Fruit fly (Drosophila melanogaster): ENCODE results near the gene CG4022.
A peak's percentile ranks its signal among the peaks of the same experiment; 100 is the strongest.

The CG4022 gene

DNA sequence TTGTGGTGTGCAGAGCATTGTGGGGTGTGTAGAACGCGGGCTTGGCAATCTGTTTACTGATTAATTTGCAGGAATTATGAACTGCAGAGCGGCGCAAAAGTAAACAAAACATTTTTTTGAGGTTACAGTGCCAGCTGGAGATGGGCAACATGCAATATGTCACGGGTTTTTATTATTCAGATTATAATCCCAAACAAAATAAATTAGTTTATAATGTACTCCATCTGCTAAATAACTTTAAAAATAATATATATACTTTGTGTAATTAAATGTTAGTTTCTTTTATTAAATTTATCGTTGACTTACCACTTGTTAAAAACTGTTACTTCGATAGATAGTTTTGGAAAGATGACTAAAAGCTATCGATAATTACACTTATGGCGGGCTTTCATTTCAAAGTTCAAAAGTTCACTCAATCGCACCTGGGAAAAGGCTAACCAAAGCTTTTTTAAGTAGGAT lies 39.7 kb downstream of the CG4022 start, which contains the start of gene Fdx1 (continued):
- no peak for TF ChIP-seq Gug (GFP tag; IDR thresholded peaks at IDR 0.05)
- no peak for TF ChIP-seq dac (GFP tag; optimal IDR thresholded peaks at IDR 0.05)
- TF ChIP-seq achi (GFP tag; optimal IDR thresholded peaks at IDR 0.05): peak; percentile 25
- peak; percentile 48 for TF ChIP-seq Sox14 (GFP tag; optimal IDR thresholded peaks at IDR 0.05)
- TF ChIP-seq CG9139 (GFP tag; optimal IDR thresholded peaks at IDR 0.05): no peak
- no peak for TF ChIP-seq fd85E (GFP tag; optimal IDR thresholded peaks at IDR 0.05)
- TF ChIP-seq CG1621 (tag; optimal IDR thresholded peaks at IDR 0.05): no peak
- no peak for TF ChIP-seq CG6854 (GFP tag; optimal IDR thresholded peaks at IDR 0.05)
- TF ChIP-seq CG4318 (GFP tag; optimal IDR thresholded peaks at IDR 0.05): no peak
- peak; percentile 30 for TF ChIP-seq Eip75B (GFP tag; optimal IDR thresholded peaks at IDR 0.05)
- peak; percentile 41 for TF ChIP-seq CG3032 (tag; optimal IDR thresholded peaks at IDR 0.05)
- TF ChIP-seq salr (GFP tag; optimal IDR thresholded peaks at IDR 0.05): no peak
- no peak for TF ChIP-seq Ets21C (GFP tag; optimal IDR thresholded peaks at IDR 0.05)
- TF ChIP-seq CG16779 (tag; optimal IDR thresholded peaks at IDR 0.05): no peak
- TF ChIP-seq Met (GFP tag; optimal IDR thresholded peaks at IDR 0.05): no peak
- TF ChIP-seq CG10631 (GFP tag; optimal IDR thresholded peaks at IDR 0.05): no peak
- no peak for TF ChIP-seq fd59A (GFP tag; optimal IDR thresholded peaks at IDR 0.05)
- TF ChIP-seq Sox102F (GFP tag; optimal IDR thresholded peaks at IDR 0.05): no peak
- TF ChIP-seq Hr38 (GFP tag; optimal IDR thresholded peaks at IDR 0.05): no peak
- no peak for TF ChIP-seq Hr4 (GFP tag; optimal IDR thresholded peaks at IDR 0.05)
- peak; percentile 33 for TF ChIP-seq topi (GFP tag; optimal IDR thresholded peaks at IDR 0.05)
- peak; percentile 26 for TF ChIP-seq cyc (GFP tag; optimal IDR thresholded peaks at IDR 0.05)
- no peak for TF ChIP-seq CG7368 (GFP tag; optimal IDR thresholded peaks at IDR 0.05)
- peak; percentile 96 for TF ChIP-seq fkh (GFP tag; optimal IDR thresholded peaks at IDR 0.05)
- no peak for TF ChIP-seq CG10669 (GFP tag; optimal IDR thresholded peaks at IDR 0.05)
- no peak for TF ChIP-seq pdm3 (GFP tag; optimal IDR thresholded peaks at IDR 0.05)
- TF ChIP-seq CG6276 (GFP tag; optimal IDR thresholded peaks at IDR 0.05): no peak
- TF ChIP-seq ss (GFP tag; optimal IDR thresholded peaks at IDR 0.05): no peak
- peak; percentile 71 for TF ChIP-seq Eip78C (GFP tag)
- TF ChIP-seq Blimp-1 (GFP tag; optimal IDR thresholded peaks at IDR 0.05): no peak
- peak; percentile 11 for TF ChIP-seq vri (GFP tag; optimal IDR thresholded peaks at IDR 0.05)
- peak; percentile 5 for TF ChIP-seq Eip93F (GFP tag; optimal IDR thresholded peaks at IDR 0.05)
- TF ChIP-seq CG32006 (GFP tag; optimal IDR thresholded peaks at IDR 0.05): no peak

DNA sequence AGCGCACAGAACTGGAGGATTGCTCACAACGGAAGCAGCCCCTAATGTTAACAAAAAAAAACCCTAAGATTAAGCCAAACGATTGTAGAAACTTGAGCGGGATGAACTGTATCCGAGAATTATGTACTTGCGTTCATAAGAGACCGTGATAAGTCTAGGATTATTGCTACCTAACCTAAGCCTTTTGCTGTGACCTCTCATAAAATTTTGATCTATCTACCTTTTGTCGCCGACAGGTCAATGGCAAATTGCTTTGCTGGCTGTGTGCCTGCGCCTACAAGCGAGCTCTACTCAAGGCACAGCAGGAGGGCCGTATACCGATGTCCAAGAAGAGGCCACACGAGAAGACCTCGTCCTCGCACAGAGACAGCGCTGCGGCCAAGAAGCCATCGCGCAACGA lies 42.0 kb downstream of the CG4022 start:
- TF ChIP-seq CG34406 (GFP tag; optimal IDR thresholded peaks at IDR 0.05) (no peak), svp (GFP tag) (peak; percentile 77), CG11762 (GFP tag; optimal IDR thresholded peaks at IDR 0.05; ENCODE audit: insufficient read depth) (no peak), Hr4 (GFP tag; optimal IDR thresholded peaks at IDR 0.05) (no peak), CG8632 (GFP tag; optimal IDR thresholded peaks at IDR 0.05) (no peak)

DNA sequence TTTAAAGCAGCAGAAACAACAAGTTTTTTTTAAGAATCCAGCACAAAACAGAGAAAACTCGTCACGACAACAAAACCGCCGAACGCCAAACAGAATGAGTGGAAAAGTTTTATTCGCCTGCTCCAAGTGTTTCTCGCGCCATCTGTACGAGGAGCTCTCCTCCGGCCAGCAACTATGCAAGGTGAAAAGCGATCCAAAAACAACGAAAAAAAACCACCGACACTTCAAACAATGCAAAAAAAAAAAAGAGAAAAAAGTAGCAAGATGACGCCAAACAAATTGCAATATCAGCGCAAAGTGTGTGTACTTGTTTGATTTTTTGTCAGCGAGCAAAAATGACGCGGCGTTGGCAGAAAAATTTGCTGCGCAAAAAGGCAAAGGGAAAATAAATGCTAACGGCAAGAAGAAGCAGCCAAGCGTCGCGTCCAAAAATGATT lies 43.2 kb downstream of the CG4022 start:
- TF ChIP-seq spab (GFP tag; optimal IDR thresholded peaks at IDR 0.05) (peak; percentile 59), CG10631 (GFP tag; optimal IDR thresholded peaks at IDR 0.05) (no peak), eg (GFP tag; IDR thresholded peaks at IDR 0.05) (peak; percentile 81), Lpt (GFP tag; optimal IDR thresholded peaks at IDR 0.05) (no peak), vri (GFP tag; optimal IDR thresholded peaks at IDR 0.05) (no peak), dsx (GFP tag; optimal IDR thresholded peaks at IDR 0.05; ENCODE audit: poor library complexity, severe bottlenecking) (peak; percentile 41), Eip78C (GFP tag) (peak; percentile 27), Sox102F (GFP tag; optimal IDR thresholded peaks at IDR 0.05) (no peak), CG6792 (GFP tag; optimal IDR thresholded peaks at IDR 0.05) (no peak), dac (GFP tag; optimal IDR thresholded peaks at IDR 0.05) (peak; percentile 26), salr (GFP tag; optimal IDR thresholded peaks at IDR 0.05) (no peak), pdm3 (GFP tag; optimal IDR thresholded peaks at IDR 0.05) (no peak), CG15336 (GFP tag; IDR thresholded peaks at IDR 0.05) (peak; percentile 72), Eip93F (GFP tag; optimal IDR thresholded peaks at IDR 0.05) (no peak), lz (GFP tag; optimal IDR thresholded peaks at IDR 0.05) (no peak), CG6276 (GFP tag; optimal IDR thresholded peaks at IDR 0.05) (peak; percentile 88), CG8119 (GFP tag; IDR thresholded peaks at IDR 0.05) (peak; percentile 72; the same call in 2 of the 3 replicates), CG32006 (GFP tag; optimal IDR thresholded peaks at IDR 0.05) (no peak), CG4318 (GFP tag; optimal IDR thresholded peaks at IDR 0.05) (no peak), CG11902 (GFP tag; optimal IDR thresholded peaks at IDR 0.05) (no peak), Eip75B (GFP tag; optimal IDR thresholded peaks at IDR 0.05) (no peak), CG6808 (GFP tag; optimal IDR thresholded peaks at IDR 0.05) (peak; percentile 77), acj6 (GFP tag; optimal IDR thresholded peaks at IDR 0.05) (no peak), fkh (GFP tag; optimal IDR thresholded peaks at IDR 0.05) (no peak), CG9139 (GFP tag; optimal IDR thresholded peaks at IDR 0.05) (peak; percentile 84)
